Worm (Caenorhabditis elegans): ENCODE measurements around the gene F08H9.4.

Gene F08H9.4

ce11 chrV:14464368-14464767 is at the start of gene F08H9.4:
Gene F08H9.4, minus strand, starts transcription at chrV:14464428.
- no peak for TF ChIP-seq R02D3.7 (tag; optimal IDR thresholded peaks at IDR 0.05)

ce11 chrV:14510746-14511145 is 46.5 kb upstream of the F08H9.4 start, which contains the start of gene R02D5.9:
Gene R02D5.9, minus strand, starts transcription at chrV:14511123.
- TF ChIP-seq fos-1 (tag; optimal IDR thresholded peaks at IDR 0.05) (no peak), elt-3 (tag; optimal IDR thresholded peaks at IDR 0.05) (no peak), nhr-43 (tag; optimal IDR thresholded peaks at IDR 0.05; ENCODE audit: poor library complexity, severe bottlenecking) (peak; percentile 50), lin-39 (tag; optimal IDR thresholded peaks at IDR 0.05) (peak; percentile 67), egl-5 (tag; optimal IDR thresholded peaks at IDR 0.05) (no peak), ZK546.5 (tag; optimal IDR thresholded peaks at IDR 0.05) (no peak), nhr-25 (tag; optimal IDR thresholded peaks at IDR 0.05) (peak; percentile 89), ztf-4 (tag; optimal IDR thresholded peaks at IDR 0.05) (no peak), pqm-1 (tag; optimal IDR thresholded peaks at IDR 0.05) (no peak), nhr-12 (tag; optimal IDR thresholded peaks at IDR 0.05) (no peak), elt-1 (tag; optimal IDR thresholded peaks at IDR 0.05) (peak; percentile 15), nhr-23 (tag; optimal IDR thresholded peaks at IDR 0.05) (peak; percentile 68), mdl-1 (tag; optimal IDR thresholded peaks at IDR 0.05) (peak; percentile 24)

ce11 chrV:14508556-14508955 is 44.3 kb upstream of the F08H9.4 start:
- no peak for TF ChIP-seq ama-1 (optimal IDR thresholded peaks at IDR 0.05)
- TF ChIP-seq lsy-12 (tag; optimal IDR thresholded peaks at IDR 0.05): no peak
- no peak for TF ChIP-seq nhr-11 (tag; optimal IDR thresholded peaks at IDR 0.05)
- no peak for TF ChIP-seq pha-4 (tag; optimal IDR thresholded peaks at IDR 0.05)
- TF ChIP-seq fos-1 (tag; optimal IDR thresholded peaks at IDR 0.05): no peak
- TF ChIP-seq ceh-16 (tag; optimal IDR thresholded peaks at IDR 0.05): no peak
- no peak for TF ChIP-seq nhr-76 (tag; optimal IDR thresholded peaks at IDR 0.05)
- TF ChIP-seq lin-15B (tag; optimal IDR thresholded peaks at IDR 0.05): no peak
- no peak for TF ChIP-seq zag-1 (tag; optimal IDR thresholded peaks at IDR 0.05)
- no peak for TF ChIP-seq ceh-9 (tag; optimal IDR thresholded peaks at IDR 0.05)
- TF ChIP-seq ztf-4 (tag; optimal IDR thresholded peaks at IDR 0.05): no peak
- TF ChIP-seq jun-1 (tag; optimal IDR thresholded peaks at IDR 0.05): no peak
- TF ChIP-seq snpc-4 (tag; optimal IDR thresholded peaks at IDR 0.05): no peak
- TF ChIP-seq fkh-2 (tag; optimal IDR thresholded peaks at IDR 0.05): no peak
- no peak for TF ChIP-seq nhr-67 (tag; optimal IDR thresholded peaks at IDR 0.05)
- TF ChIP-seq tbx-2 (tag; optimal IDR thresholded peaks at IDR 0.05): no peak
- no peak for TF ChIP-seq nhr-23 (tag; optimal IDR thresholded peaks at IDR 0.05)
- TF ChIP-seq daf-12 (tag; optimal IDR thresholded peaks at IDR 0.05): no peak
- TF ChIP-seq ztf-11 (tag; optimal IDR thresholded peaks at IDR 0.05): no peak

- no peak for TF ChIP-seq R02D3.7 (tag; optimal IDR thresholded peaks at IDR 0.05)
- no peak for TF ChIP-seq ceh-16 (tag; optimal IDR thresholded peaks at IDR 0.05)
- TF ChIP-seq nhr-237 (tag; optimal IDR thresholded peaks at IDR 0.05): no peak
- TF ChIP-seq fkh-10 (GFP tag; optimal IDR thresholded peaks at IDR 0.05): no peak
- no peak for TF ChIP-seq unc-39 (tag; optimal IDR thresholded peaks at IDR 0.05)
- no peak for TF ChIP-seq ceh-9 (tag; optimal IDR thresholded peaks at IDR 0.05)
- no peak for TF ChIP-seq egl-27 (tag; optimal IDR thresholded peaks at IDR 0.05)
- no peak for TF ChIP-seq unc-62 (GFP tag; optimal IDR thresholded peaks at IDR 0.05)
- TF ChIP-seq zag-1 (tag; optimal IDR thresholded peaks at IDR 0.05): no peak
- TF ChIP-seq nhr-67 (tag; optimal IDR thresholded peaks at IDR 0.05): no peak
- TF ChIP-seq ceh-28 (tag; optimal IDR thresholded peaks at IDR 0.05): no peak
- no peak for TF ChIP-seq elt-3 (tag; optimal IDR thresholded peaks at IDR 0.05)
- TF ChIP-seq lsy-12 (tag; optimal IDR thresholded peaks at IDR 0.05): no peak
- no peak for TF ChIP-seq lin-15B (tag; optimal IDR thresholded peaks at IDR 0.05)
- no peak for TF ChIP-seq nhr-12 (tag; optimal IDR thresholded peaks at IDR 0.05)
- TF ChIP-seq nhr-76 (tag; optimal IDR thresholded peaks at IDR 0.05): no peak
- no peak for TF ChIP-seq ztf-11 (tag; optimal IDR thresholded peaks at IDR 0.05)
- no peak for TF ChIP-seq nhr-43 (tag; optimal IDR thresholded peaks at IDR 0.05; ENCODE audit: poor library complexity, severe bottlenecking)
- TF ChIP-seq eor-1 (tag; optimal IDR thresholded peaks at IDR 0.05): no peak
- TF ChIP-seq fkh-2 (tag; optimal IDR thresholded peaks at IDR 0.05): no peak
These were observed 43.8 kb upstream of the F08H9.4 start, which contains the start of gene R02D5.1 for ce11 chrV:14508005-14508521. Gene R02D5.1, plus strand, starts transcription at chrV:14508249.

All from whole organism, L3 larva.